Worm (Caenorhabditis elegans) whole organism, mixed stage, embryonic: ENCODE measurements around the gene Y54G11A.2.

Source experiments
- blmp-1 ChIP-seq: fragments of 150-350 bp; optimal IDR thresholded peaks from 2 replicates; lab custom pipeline; 2014; ENCODE audit warnings: missing biosample characterization, missing genetic modification characterization
- mab-5 ChIP-seq: fragments of 150-350 bp; optimal IDR thresholded peaks from 2 replicates; lab custom pipeline; 2014; ENCODE audit warnings: missing biosample characterization, missing genetic modification characterization
- nhr-2 ChIP-seq: fragments of 150-350 bp; optimal IDR thresholded peaks from 2 replicates; lab custom pipeline; 2014; ENCODE audit warnings: missing biosample characterization, missing genetic modification characterization
- nhr-28 ChIP-seq: fragments of 150-350 bp; optimal IDR thresholded peaks from 2 replicates; lab custom pipeline; 2014; ENCODE audit warnings: missing biosample characterization, missing genetic modification characterization
- nhr-76 ChIP-seq: sonication (generic microtip); optimal IDR thresholded peaks from 2 replicates; lab custom pipeline; 2017; ENCODE audit warnings: missing biosample characterization, missing genetic modification characterization
- sem-2 ChIP-seq: fragments of 200-800 bp; sonication (Bioruptor generic); optimal IDR thresholded peaks from 2 replicates; lab custom pipeline; 2018; ENCODE audit warnings: mild to moderate bottlenecking, missing genetic modification characterization, missing compliant biosample characterization
- snpc-4 ChIP-seq: fragments of 150-350 bp; optimal IDR thresholded peaks from 2 replicates; lab custom pipeline; 2014; ENCODE audit warnings: missing biosample characterization, missing genetic modification characterization
- unc-39 ChIP-seq: fragments of 150-350 bp; optimal IDR thresholded peaks from 2 replicates; lab custom pipeline; 2014; ENCODE audit warnings: missing biosample characterization, missing genetic modification characterization
- unc-62 ChIP-seq: fragments of 150-350 bp; optimal IDR thresholded peaks from 2 replicates; lab custom pipeline; 2014; ENCODE audit warnings: missing biosample characterization, missing genetic modification reagents, missing genetic modification characterization
- ztf-11 ChIP-seq: fragments of 150-350 bp; optimal IDR thresholded peaks from 2 replicates; lab custom pipeline; 2014; ENCODE audit warnings: missing biosample characterization, missing genetic modification characterization

DNA sequence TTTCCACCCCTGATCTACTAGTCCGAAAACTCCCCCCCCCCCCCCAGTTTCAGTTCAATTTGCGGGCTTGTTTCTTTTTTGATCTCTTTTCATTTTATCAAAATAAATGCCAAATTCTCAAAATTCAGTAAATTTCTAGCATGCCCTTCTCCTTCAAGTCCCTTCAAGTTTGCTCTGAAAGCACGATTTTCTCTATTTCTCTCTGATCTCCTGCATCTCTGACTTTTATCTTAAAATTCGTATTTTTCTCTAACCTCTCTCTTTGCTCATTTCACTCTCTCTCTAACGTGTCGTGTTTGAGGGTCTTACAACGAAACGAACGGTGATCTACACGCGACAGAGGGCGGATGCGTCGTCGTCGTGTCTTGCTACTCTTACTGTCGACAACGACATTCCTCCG lies 46.8 kb upstream of the Y54G11A.2 start, which contains the start of gene ace-3:
- TF ChIP-seq sem-2 (no peak), nhr-76 (tag; lab: Kevin White, UChicago) (no peak), nhr-28 (tag; lab: Kevin White, UChicago) (no peak), unc-62 (GFP tag; lab: Kevin White, UChicago) (no peak), snpc-4 (tag; lab: Kevin White, UChicago) (no peak), nhr-2 (tag; lab: Kevin White, UChicago) (no peak), blmp-1 (tag; lab: Kevin White, UChicago) (no peak), ztf-11 (no peak), mab-5 (tag; lab: Kevin White, UChicago) (no peak), unc-39 (no peak)
